Worm (Caenorhabditis elegans): ENCODE data around the gene F22F7.11.

DNA sequence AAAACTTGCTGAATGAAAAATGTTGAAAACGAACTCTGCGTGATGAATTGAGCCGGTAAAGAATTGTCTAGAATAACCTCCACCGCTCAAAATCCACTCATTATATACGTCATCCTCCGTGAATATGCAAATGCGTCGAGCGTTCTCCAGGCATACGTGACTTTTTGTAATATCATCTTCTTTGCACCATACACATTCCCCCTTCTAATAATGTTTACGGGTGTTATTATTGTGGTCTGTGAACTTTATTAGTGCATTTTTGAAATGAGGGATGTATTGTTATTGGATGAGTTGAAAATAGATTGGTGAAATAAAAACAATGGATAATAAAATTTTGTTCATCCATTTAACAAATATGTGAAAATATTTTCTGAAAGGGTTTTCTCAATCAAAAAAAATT lies 20.3 kb downstream of the F22F7.11 start, which contains the start of gene F22F7.7:
- TF ChIP-seq ama-1 (optimal IDR thresholded peaks at IDR 0.05) (no peak), tbx-11 (GFP tag; IDR thresholded peaks at IDR 0.05) (no peak), scrt-1 (GFP tag; IDR thresholded peaks at IDR 0.05) (no peak), tra-4 (tag; optimal IDR thresholded peaks at IDR 0.05) (no peak), tbx-37 (GFP tag; conservative IDR thresholded peaks at IDR 0.05) (no peak), ceh-13 (GFP tag; optimal IDR thresholded peaks at IDR 0.05) (no peak), ets-7 (tag; optimal IDR thresholded peaks at IDR 0.05) (no peak)
